Worm (Caenorhabditis elegans) whole organism, young adult: ENCODE measurements around the gene F14D2.8.

Experiments used
- F52B5.7 ChIP-seq: sonication (generic microtip); optimal IDR thresholded peaks from 2 replicates; lab custom pipeline; 2016; ENCODE audit warnings: mild to moderate bottlenecking, missing genetic modification characterization, missing compliant biosample characterization
- T26A5.8 ChIP-seq: sonication (generic microtip); optimal IDR thresholded peaks from 2 replicates; lab custom pipeline; 2016; ENCODE audit warnings: missing genetic modification characterization, missing compliant biosample characterization
- atf-7 ChIP-seq: sonication (generic microtip); optimal IDR thresholded peaks from 2 replicates; lab custom pipeline; 2017; ENCODE audit warnings: mild to moderate bottlenecking, missing genetic modification characterization, missing compliant biosample characterization
- attf-3 ChIP-seq: fragments of 200-800 bp; sonication (Bioruptor generic); conservative IDR thresholded peaks from 2 replicates; pipeline ENCODE4 v1.3.6; 2022; ENCODE audit warnings: missing genetic modification reagents, missing genetic modification characterization, missing compliant biosample characterization
- ceh-79 ChIP-seq: sonication (generic microtip); optimal IDR thresholded peaks from 2 replicates; lab custom pipeline; 2017; ENCODE audit warnings: mild to moderate bottlenecking, missing genetic modification characterization, missing compliant biosample characterization
- hsf-1 ChIP-seq: fragments of 200-800 bp; sonication (Bioruptor generic); IDR thresholded peaks from 2 replicates; pipeline ENCODE4 v1.3.6; 2022; ENCODE audit warnings: missing genetic modification reagents, missing genetic modification characterization, missing compliant biosample characterization
- lin-35 ChIP-seq, 3 experiments: fragments of 150-350 bp in 2 of 3; sonication (generic microtip) in 1 of 3; optimal IDR thresholded peaks; 2 replicates each; lab custom pipeline; 2014 to 2018; ENCODE audit warnings: missing biosample characterization in 3 of 3, missing genetic modification characterization in 3 of 3, missing genetic modification reagents in 3 of 3
- lsy-27 ChIP-seq: sonication (generic microtip); optimal IDR thresholded peaks from 2 replicates; lab custom pipeline; 2017; ENCODE audit warnings: missing genetic modification characterization, mild to moderate bottlenecking, missing compliant biosample characterization, antibody characterized with exemption, missing genotype, borderline replicate concordance; ENCODE audit not compliant: insufficient read depth
- madf-10 ChIP-seq: sonication (generic microtip); optimal IDR thresholded peaks from 2 replicates; lab custom pipeline; 2016; ENCODE audit warnings: mild to moderate bottlenecking, missing genetic modification characterization, missing compliant biosample characterization
- nhr-27 ChIP-seq: fragments of 200-800 bp; sonication (Bioruptor generic); optimal IDR thresholded peaks from 2 replicates; lab custom pipeline; 2018; ENCODE audit warnings: mild to moderate bottlenecking, missing genetic modification characterization, moderate library complexity, missing compliant biosample characterization
- pha-4 ChIP-seq: fragments of 150-350 bp; sonication (generic microtip); optimal IDR thresholded peaks from 2 replicates; lab custom pipeline; 2014; ENCODE audit warnings: missing biosample characterization, missing genetic modification reagents, missing genetic modification characterization
- rcor-1 ChIP-seq: fragments of 200-800 bp; sonication (Bioruptor generic); IDR thresholded peaks from 2 replicates; pipeline ENCODE4 v1.3.6; 2022; ENCODE audit warnings: missing genetic modification reagents, missing genetic modification characterization, missing compliant biosample characterization

ce11 chrII:3343714-3344113 lies 6.0 kb downstream of the F14D2.8 start, which contains the start of gene F14D2.15:
- TF ChIP-seq rcor-1 (GFP tag; lab: Robert Waterston, UW), result no peak
- no peak for TF ChIP-seq F52B5.7
- no peak for TF ChIP-seq lsy-27 (tag; lab: Kevin White, UChicago)
- no peak for TF ChIP-seq attf-3 (GFP tag; lab: Robert Waterston, UW)
- TF ChIP-seq pha-4 (tag; lab: Kevin White, UChicago), result no peak
- no peak for TF ChIP-seq atf-7 (tag; lab: Kevin White, UChicago)
- no peak for TF ChIP-seq T26A5.8 (tag; lab: Kevin White, UChicago)
- no peak for TF ChIP-seq madf-10 (tag; lab: Kevin White, UChicago)
- TF ChIP-seq nhr-27 (tag; lab: Kevin White, UChicago), result no peak
- TF ChIP-seq hsf-1 (GFP tag; lab: Robert Waterston, UW), result no peak
- TF ChIP-seq ceh-79 (tag; lab: Kevin White, UChicago), result no peak
- no peak for TF ChIP-seq lin-35 (GFP tag; optimal IDR thresholded peaks at IDR 0.05; lab: Kevin White, UChicago)
